Worm (Caenorhabditis elegans): ENCODE data around the gene ceh-41.

DNA sequence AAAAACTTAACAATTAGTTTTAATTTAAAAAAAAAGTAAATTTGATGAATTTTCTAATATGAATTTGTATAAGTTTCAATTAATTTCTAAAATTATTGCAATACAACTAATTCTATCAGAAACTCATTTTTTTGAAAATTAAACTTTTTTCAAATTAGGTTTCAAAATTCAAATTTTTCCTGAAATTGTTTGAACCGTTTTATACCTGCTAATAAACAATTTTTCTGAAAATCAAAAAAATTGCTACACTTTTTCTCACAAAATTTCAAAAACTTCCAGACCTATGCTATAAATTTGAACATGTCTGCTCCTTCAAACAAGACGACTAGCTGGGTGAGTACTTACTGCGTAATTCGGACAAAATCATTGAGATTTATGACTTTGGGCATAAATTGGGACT lies 11.9 kb upstream of the ceh-41 start, which contains the start of gene T26C11.8:
- TF ChIP-seq dao-5 (tag; optimal IDR thresholded peaks at IDR 0.05) (no peak), him-1 (tag; optimal IDR thresholded peaks at IDR 0.05) (no peak), W03F9.2 (tag; optimal IDR thresholded peaks at IDR 0.05) (no peak)
